Fruit fly (Drosophila melanogaster): ENCODE measurements around the gene CG31495.

CG31495 gene

dm6 chr3R:13874866-13875417 lies 35.2 kb upstream of the CG31495 start, which contains the start of gene E5:
Gene E5 (minus strand): TSS chr3R:13874916.
- peak; percentile 63 for TF ChIP-seq Eip78C (GFP tag)
- TF ChIP-seq Hr39 (GFP tag; optimal IDR thresholded peaks at IDR 0.05) = no peak
- 0 out of 2 replicates have a peak, but pooled peaks have one; percentile 7 for TF ChIP-seq CG15336 (GFP tag; IDR thresholded peaks at IDR 0.05)
- peak; percentile 42 for TF ChIP-seq CG6854 (GFP tag; optimal IDR thresholded peaks at IDR 0.05)

dm6 chr3R:13872161-13872560 lies 32.4 kb upstream of the CG31495 start:
- TF ChIP-seq fd59A (GFP tag; optimal IDR thresholded peaks at IDR 0.05) (no peak), CG8119 (GFP tag; IDR thresholded peaks at IDR 0.05) (no peak)

- peak; percentile 70 for TF ChIP-seq Met (GFP tag; optimal IDR thresholded peaks at IDR 0.05)
- TF ChIP-seq Sox14 (GFP tag; optimal IDR thresholded peaks at IDR 0.05) = peak; percentile 74
- no peak for TF ChIP-seq CG6163 (GFP tag; IDR thresholded peaks at IDR 0.05)
- TF ChIP-seq fd85E (GFP tag; optimal IDR thresholded peaks at IDR 0.05) = no peak
- TF ChIP-seq vri (GFP tag; optimal IDR thresholded peaks at IDR 0.05) = peak; percentile 43
- 0 out of 3 replicates have a peak, but pooled peaks have one; percentile 31 for TF ChIP-seq eg (GFP tag; IDR thresholded peaks at IDR 0.05)
- TF ChIP-seq CG34406 (GFP tag; optimal IDR thresholded peaks at IDR 0.05) = peak; percentile 50
- TF ChIP-seq svp (GFP tag) = peak; percentile 87
- peak; percentile 70 for TF ChIP-seq lz (GFP tag; optimal IDR thresholded peaks at IDR 0.05)
- TF ChIP-seq Lpt (GFP tag; optimal IDR thresholded peaks at IDR 0.05) = peak; percentile 40
- TF ChIP-seq Hr4 (GFP tag; optimal IDR thresholded peaks at IDR 0.05) = peak; percentile 77
- peak; percentile 72 for TF ChIP-seq OdsH (GFP tag; optimal IDR thresholded peaks at IDR 0.05)
- peak; percentile 76 for TF ChIP-seq CG10631 (GFP tag; optimal IDR thresholded peaks at IDR 0.05)
- peak; percentile 67 for TF ChIP-seq net (GFP tag; optimal IDR thresholded peaks at IDR 0.05)
- peak; percentile 61 for TF ChIP-seq Eip75B (GFP tag; optimal IDR thresholded peaks at IDR 0.05)
- peak; percentile 76 for TF ChIP-seq esn (GFP tag; optimal IDR thresholded peaks at IDR 0.05)
- peak; percentile 67 for TF ChIP-seq CG3919 (GFP tag; optimal IDR thresholded peaks at IDR 0.05)
- TF ChIP-seq Eip78C (GFP tag) = peak; percentile 95
- TF ChIP-seq Blimp-1 (GFP tag; optimal IDR thresholded peaks at IDR 0.05) = no peak
- peak; percentile 71 for TF ChIP-seq Hr39 (GFP tag; optimal IDR thresholded peaks at IDR 0.05)
- TF ChIP-seq CG8119 (GFP tag; IDR thresholded peaks at IDR 0.05) = peak; percentile 81
- no peak for TF ChIP-seq CG6854 (GFP tag; optimal IDR thresholded peaks at IDR 0.05)
- no peak for TF ChIP-seq CG11902 (GFP tag; optimal IDR thresholded peaks at IDR 0.05)
- peak; percentile 55 for TF ChIP-seq fd59A (GFP tag; optimal IDR thresholded peaks at IDR 0.05)
- TF ChIP-seq spab (GFP tag; optimal IDR thresholded peaks at IDR 0.05) = peak; percentile 58
- TF ChIP-seq acj6 (GFP tag; optimal IDR thresholded peaks at IDR 0.05) = peak; percentile 70
- no peak for TF ChIP-seq fkh (GFP tag; optimal IDR thresholded peaks at IDR 0.05)
- peak; percentile 70 for TF ChIP-seq achi (GFP tag; optimal IDR thresholded peaks at IDR 0.05)
- TF ChIP-seq CG11762 (GFP tag; optimal IDR thresholded peaks at IDR 0.05; ENCODE audit: insufficient read depth) = peak; percentile 5
- TF ChIP-seq CG10669 (GFP tag; optimal IDR thresholded peaks at IDR 0.05) = peak; percentile 49
- TF ChIP-seq Smox (GFP tag; optimal IDR thresholded peaks at IDR 0.05) = peak; percentile 53
- TF ChIP-seq CG4318 (GFP tag; optimal IDR thresholded peaks at IDR 0.05) = peak; percentile 55
- TF ChIP-seq dac (GFP tag; optimal IDR thresholded peaks at IDR 0.05) = peak; percentile 12
- TF ChIP-seq Ets96B (tag; optimal IDR thresholded peaks at IDR 0.05) = peak; percentile 72
- TF ChIP-seq CG15336 (GFP tag; IDR thresholded peaks at IDR 0.05) = peak; percentile 82
- TF ChIP-seq CG1621 (tag; optimal IDR thresholded peaks at IDR 0.05) = peak; percentile 58
- peak; percentile 63 to 66 for TF ChIP-seq ss (GFP tag; optimal IDR thresholded peaks at IDR 0.05)
- peak; percentile 56 for TF ChIP-seq dsx (GFP tag; optimal IDR thresholded peaks at IDR 0.05; ENCODE audit: poor library complexity, severe bottlenecking)
- TF ChIP-seq CG6808 (GFP tag; optimal IDR thresholded peaks at IDR 0.05) = peak; percentile 62
- TF ChIP-seq pdm3 (GFP tag; optimal IDR thresholded peaks at IDR 0.05) = peak; percentile 67
- peak; percentile 4 for TF ChIP-seq CG7368 (GFP tag; optimal IDR thresholded peaks at IDR 0.05)
- TF ChIP-seq CG3032 (tag; optimal IDR thresholded peaks at IDR 0.05) = peak; percentile 49
- TF ChIP-seq CG9139 (GFP tag; optimal IDR thresholded peaks at IDR 0.05) = peak; percentile 32
- no peak for TF ChIP-seq Gug (GFP tag; IDR thresholded peaks at IDR 0.05)
- peak; percentile 38 for TF ChIP-seq Ets21C (GFP tag; optimal IDR thresholded peaks at IDR 0.05)
- peak; percentile 47 for TF ChIP-seq CG16779 (tag; optimal IDR thresholded peaks at IDR 0.05)
Measured at dm6 chr3R:13861805-13862204, 22.1 kb upstream of the CG31495 start.
